Worm (Caenorhabditis elegans) whole organism, mixed stage, embryonic: ENCODE measurements around the gene kreg-1.

Experiments
- blmp-1 ChIP-seq: fragments of 150-350 bp; optimal IDR thresholded peaks from 2 replicates; lab custom pipeline; 2014; ENCODE audit warnings: missing biosample characterization, missing genetic modification characterization
- ceh-39 ChIP-seq: fragments of 150-350 bp; optimal IDR thresholded peaks from 2 replicates; lab custom pipeline; 2014; ENCODE audit warnings: missing biosample characterization, missing genetic modification characterization
- ceh-43 ChIP-seq: fragments of 200-800 bp; sonication (Bioruptor generic); optimal IDR thresholded peaks from 2 replicates; lab custom pipeline; 2018; ENCODE audit warnings: mild to moderate bottlenecking, missing genetic modification characterization, moderate library complexity, missing compliant biosample characterization
- ceh-83 ChIP-seq: fragments of 200-800 bp; sonication (Bioruptor generic); optimal IDR thresholded peaks from 2 replicates; lab custom pipeline; 2018; ENCODE audit warnings: mild to moderate bottlenecking, missing genetic modification characterization, missing compliant biosample characterization
- ces-1 ChIP-seq: fragments of 150-350 bp; optimal IDR thresholded peaks from 2 replicates; lab custom pipeline; 2014; ENCODE audit warnings: missing biosample characterization, missing genetic modification reagents, missing genetic modification characterization
- cnd-1 ChIP-seq: fragments of 200-800 bp; sonication (Bioruptor generic); optimal IDR thresholded peaks from 2 replicates; lab custom pipeline; 2018; ENCODE audit warnings: mild to moderate bottlenecking, missing genetic modification characterization, missing compliant biosample characterization
- drap-1 ChIP-seq: fragments of 200-800 bp; sonication (Bioruptor generic); optimal IDR thresholded peaks from 3 replicates; lab custom pipeline; 2018; ENCODE audit warnings: mild to moderate bottlenecking, missing genetic modification characterization, missing compliant biosample characterization
- elt-3 ChIP-seq: fragments of 150-350 bp; optimal IDR thresholded peaks from 2 replicates; lab custom pipeline; 2014; ENCODE audit warnings: missing biosample characterization, missing genetic modification characterization
- flh-1 ChIP-seq: fragments of 200-800 bp; sonication (Bioruptor generic); optimal IDR thresholded peaks from 2 replicates; lab custom pipeline; 2018; ENCODE audit warnings: mild to moderate bottlenecking, missing genetic modification characterization, moderate library complexity, missing compliant biosample characterization
- ham-2 ChIP-seq: fragments of 200-800 bp; sonication (Bioruptor generic); optimal IDR thresholded peaks from 2 replicates; lab custom pipeline; 2018; ENCODE audit warnings: mild to moderate bottlenecking, missing genetic modification characterization, missing compliant biosample characterization
- hlh-1 ChIP-seq: fragments of 150-350 bp; optimal IDR thresholded peaks from 2 replicates; lab custom pipeline; 2014; ENCODE audit warnings: missing biosample characterization, missing genetic modification reagents, missing genetic modification characterization
- lin-13 ChIP-seq: fragments of 150-350 bp; optimal IDR thresholded peaks from 2 replicates; lab custom pipeline; 2014; ENCODE audit warnings: missing biosample characterization, missing genetic modification characterization
- lin-32 ChIP-seq: fragments of 200-800 bp; sonication (Bioruptor generic); optimal IDR thresholded peaks from 2 replicates; lab custom pipeline; 2018; ENCODE audit warnings: mild to moderate bottlenecking, missing genetic modification characterization, missing compliant biosample characterization
- lsy-2 ChIP-seq: fragments of 150-350 bp; optimal IDR thresholded peaks from 2 replicates; lab custom pipeline; 2014; ENCODE audit warnings: missing biosample characterization, missing genetic modification characterization
- mab-5 ChIP-seq: fragments of 150-350 bp; optimal IDR thresholded peaks from 2 replicates; lab custom pipeline; 2014; ENCODE audit warnings: missing biosample characterization, missing genetic modification characterization
- mep-1 ChIP-seq: fragments of 150-350 bp; optimal IDR thresholded peaks from 2 replicates; lab custom pipeline; 2017; ENCODE audit warnings: missing biosample characterization, missing genetic modification reagents, missing genetic modification characterization, inconsistent platforms
- mls-2 ChIP-seq: sonication (generic microtip); optimal IDR thresholded peaks from 2 replicates; lab custom pipeline; 2016; ENCODE audit warnings: mild to moderate bottlenecking, missing genetic modification characterization, moderate library complexity, missing compliant biosample characterization
- nhr-12 ChIP-seq: fragments of 150-350 bp; optimal IDR thresholded peaks from 2 replicates; lab custom pipeline; 2014; ENCODE audit warnings: missing biosample characterization, missing genetic modification characterization
- nhr-2 ChIP-seq: fragments of 150-350 bp; optimal IDR thresholded peaks from 2 replicates; lab custom pipeline; 2014; ENCODE audit warnings: missing biosample characterization, missing genetic modification characterization
- nhr-237 ChIP-seq: fragments of 150-350 bp; optimal IDR thresholded peaks from 2 replicates; lab custom pipeline; 2014; ENCODE audit warnings: missing biosample characterization, missing genetic modification characterization
- nhr-28 ChIP-seq: fragments of 150-350 bp; optimal IDR thresholded peaks from 2 replicates; lab custom pipeline; 2014; ENCODE audit warnings: missing biosample characterization, missing genetic modification characterization
- nhr-76 ChIP-seq: sonication (generic microtip); optimal IDR thresholded peaks from 2 replicates; lab custom pipeline; 2017; ENCODE audit warnings: missing biosample characterization, missing genetic modification characterization
- pha-4 ChIP-seq: fragments of 150-350 bp; optimal IDR thresholded peaks from 2 replicates; lab custom pipeline; 2018; ENCODE audit warnings: missing biosample characterization, missing genetic modification reagents, missing genetic modification characterization
- sem-2 ChIP-seq: fragments of 200-800 bp; sonication (Bioruptor generic); optimal IDR thresholded peaks from 2 replicates; lab custom pipeline; 2018; ENCODE audit warnings: mild to moderate bottlenecking, missing genetic modification characterization, missing compliant biosample characterization
- snpc-4 ChIP-seq: fragments of 150-350 bp; optimal IDR thresholded peaks from 2 replicates; lab custom pipeline; 2014; ENCODE audit warnings: missing biosample characterization, missing genetic modification characterization
- sptf-1 ChIP-seq: sonication (generic microtip); optimal IDR thresholded peaks from 2 replicates; lab custom pipeline; 2017; ENCODE audit warnings: mild to moderate bottlenecking, missing genetic modification characterization, moderate library complexity, missing compliant biosample characterization
- tbx-8 ChIP-seq: fragments of 200-800 bp; sonication (Bioruptor generic); optimal IDR thresholded peaks from 2 replicates; lab custom pipeline; 2018; ENCODE audit warnings: mild to moderate bottlenecking, missing genetic modification characterization, moderate library complexity, missing compliant biosample characterization
- unc-120 ChIP-seq: sonication (generic microtip); optimal IDR thresholded peaks from 2 replicates; lab custom pipeline; 2017; ENCODE audit warnings: missing genetic modification characterization, missing compliant biosample characterization; ENCODE audit not compliant: poor library complexity, severe bottlenecking
- unc-39 ChIP-seq: fragments of 150-350 bp; optimal IDR thresholded peaks from 2 replicates; lab custom pipeline; 2014; ENCODE audit warnings: missing biosample characterization, missing genetic modification characterization
- unc-62 ChIP-seq: fragments of 150-350 bp; optimal IDR thresholded peaks from 2 replicates; lab custom pipeline; 2014; ENCODE audit warnings: missing biosample characterization, missing genetic modification reagents, missing genetic modification characterization
- zip-8 ChIP-seq: fragments of 150-350 bp; optimal IDR thresholded peaks from 2 replicates; lab custom pipeline; 2014; ENCODE audit warnings: missing biosample characterization, missing genetic modification characterization
- ztf-11 ChIP-seq: fragments of 150-350 bp; optimal IDR thresholded peaks from 2 replicates; lab custom pipeline; 2014; ENCODE audit warnings: missing biosample characterization, missing genetic modification characterization

kreg-1 gene

ce11 chrX:8737801-8738200 is 28.2 kb downstream of the kreg-1 start:
- no peak for TF ChIP-seq nhr-76
- no peak for TF ChIP-seq mab-5
- no peak for TF ChIP-seq flh-1 (GFP tag; lab: Kevin White, UChicago)
- no peak for TF ChIP-seq nhr-12
- no peak for TF ChIP-seq ceh-43 (GFP tag; lab: Kevin White, UChicago)
- no peak for TF ChIP-seq sem-2 (GFP tag; lab: Kevin White, UChicago)
- no peak for TF ChIP-seq mep-1 (tag; lab: Kevin White, UChicago)
- no peak for TF ChIP-seq snpc-4 (tag; lab: Kevin White, UChicago)
- TF ChIP-seq tbx-8 = no peak
- TF ChIP-seq sptf-1 (tag; lab: Kevin White, UChicago) = no peak
- TF ChIP-seq unc-39 (tag; lab: Kevin White, UChicago) = no peak
- TF ChIP-seq nhr-28 = no peak
- TF ChIP-seq lsy-2 = no peak
- no peak for TF ChIP-seq ham-2 (GFP tag; lab: Kevin White, UChicago)
- TF ChIP-seq ces-1 (GFP tag; lab: Kevin White, UChicago) = no peak

DNA sequence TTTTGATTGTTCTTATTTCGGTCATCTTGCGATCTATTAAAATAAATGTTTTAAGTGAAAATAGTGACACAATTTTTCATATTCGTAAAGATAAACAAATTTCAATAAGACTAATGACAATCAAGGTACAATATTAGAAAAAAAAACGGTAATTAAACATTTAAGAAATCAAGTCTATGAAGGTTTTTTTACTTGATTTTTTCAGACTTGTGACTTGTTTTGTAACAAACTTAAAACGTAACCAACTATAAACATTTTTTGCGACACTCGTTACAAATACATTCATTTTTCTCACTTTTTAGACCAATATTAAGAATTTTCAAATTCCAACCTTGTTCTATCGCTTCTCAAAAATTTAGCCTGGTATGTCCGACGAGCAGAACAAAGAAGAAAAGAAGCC is 29.8 kb downstream of the kreg-1 start, which contains the start of gene M02D8.2:
Gene M02D8.2, plus strand, starts transcription at position 301 of the 400 bp plus-strand sequence.
- TF ChIP-seq unc-120 (tag; lab: Kevin White, UChicago) = no peak
- TF ChIP-seq nhr-237 = no peak
- TF ChIP-seq tbx-8 = no peak
- TF ChIP-seq hlh-1 = no peak
- no peak for TF ChIP-seq nhr-76
- TF ChIP-seq unc-62 (GFP tag; lab: Kevin White, UChicago) = no peak
- no peak for TF ChIP-seq elt-3 (tag; lab: Kevin White, UChicago)

- TF ChIP-seq lin-32 (GFP tag; lab: Kevin White, UChicago) (no peak), pha-4 (tag; lab: Kevin White, UChicago) (no peak), unc-120 (tag; lab: Kevin White, UChicago) (no peak), drap-1 (GFP tag; lab: Kevin White, UChicago) (no peak), lin-13 (tag; lab: Kevin White, UChicago) (no peak), nhr-237 (no peak), nhr-12 (no peak), sem-2 (GFP tag; lab: Kevin White, UChicago) (no peak), ham-2 (GFP tag; lab: Kevin White, UChicago) (no peak), ces-1 (GFP tag; lab: Kevin White, UChicago) (no peak)
Measured at ce11 chrX:8741629-8742170, 32.1 kb downstream of the kreg-1 start.

ce11 chrX:8742896-8743295 is 33.3 kb downstream of the kreg-1 start, which contains the start of gene M02D8.7:
TSS of gene M02D8.7 (minus strand) at chrX:8742996.
- TF ChIP-seq nhr-12 (no peak), lin-13 (tag; lab: Kevin White, UChicago) (no peak), lin-32 (GFP tag; lab: Kevin White, UChicago) (no peak)
- TF ChIP-seq, all 35 proteins: peak for 0

DNA sequence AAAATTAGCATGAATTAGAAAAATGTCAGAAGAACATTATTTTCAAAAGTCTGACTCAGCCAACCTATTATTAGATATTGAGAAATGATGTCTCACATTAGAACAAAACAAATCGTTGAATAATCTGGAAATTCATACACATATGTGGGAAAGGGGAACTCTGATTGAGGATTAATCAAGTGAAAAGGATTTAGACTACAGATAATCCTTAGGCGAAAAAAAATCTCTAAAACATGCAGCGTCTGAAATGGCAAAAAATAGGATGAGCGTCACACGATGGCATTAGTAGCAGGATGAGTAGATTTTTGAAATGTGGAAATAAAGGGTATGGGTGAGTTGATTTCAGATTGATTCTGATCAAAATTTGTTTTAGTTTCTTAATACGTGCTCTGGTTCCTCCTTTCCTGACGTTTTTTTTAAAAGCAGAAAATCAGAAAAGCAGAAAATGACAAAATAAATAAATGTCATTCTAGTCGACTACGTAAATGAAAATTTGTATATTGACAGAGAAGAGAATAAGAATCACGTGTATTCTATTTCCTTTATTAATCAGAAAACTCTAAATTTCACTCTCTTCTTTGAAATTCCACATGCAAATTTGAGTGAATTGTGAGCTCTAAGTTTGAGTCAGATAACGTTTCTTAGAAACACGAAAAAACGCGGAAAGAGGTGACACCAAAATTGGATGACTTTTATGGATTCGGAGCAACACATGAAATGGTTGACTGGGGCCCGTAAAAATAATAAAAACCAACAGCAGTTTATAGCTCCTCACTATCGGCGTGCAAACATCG is 34.8 kb downstream of the kreg-1 start:
- TF ChIP-seq mab-5 (no peak), pha-4 (tag; lab: Kevin White, UChicago) (no peak), cnd-1 (tag; lab: Kevin White, UChicago) (no peak), ztf-11 (no peak), zip-8 (tag; lab: Kevin White, UChicago) (no peak), ces-1 (GFP tag; lab: Kevin White, UChicago) (no peak), ceh-39 (tag; lab: Kevin White, UChicago) (no peak), mls-2 (tag; lab: Kevin White, UChicago) (no peak), nhr-12 (no peak), hlh-1 (no peak), sem-2 (GFP tag; lab: Kevin White, UChicago) (no peak), unc-39 (tag; lab: Kevin White, UChicago) (no peak), unc-62 (GFP tag; lab: Kevin White, UChicago) (no peak), nhr-2 (tag; lab: Kevin White, UChicago) (no peak), blmp-1 (tag; lab: Kevin White, UChicago) (no peak), sptf-1 (tag; lab: Kevin White, UChicago) (no peak), nhr-237 (no peak), ceh-83 (GFP tag; lab: Kevin White, UChicago) (no peak)
